Worm (Caenorhabditis elegans): Measurements from ENCODE around the gene riok-3.

ce11 chrIII:9793592-9794417 lies 11.0 kb downstream of the riok-3 start, which contains the start of the genes R10E11.9 and mcm-6:
- TF ChIP-seq unc-62 (GFP tag; optimal IDR thresholded peaks at IDR 0.05) (no peak), snpc-4 (tag; optimal IDR thresholded peaks at IDR 0.05) (no peak), lin-13 (GFP tag; optimal IDR thresholded peaks at IDR 0.05) (no peak), ztf-11 (tag; optimal IDR thresholded peaks at IDR 0.05) (no peak), nhr-77 (tag; optimal IDR thresholded peaks at IDR 0.05) (no peak), unc-55 (GFP tag; optimal IDR thresholded peaks at IDR 0.05) (no peak), nhr-12 (tag; optimal IDR thresholded peaks at IDR 0.05) (no peak), unc-39 (tag; optimal IDR thresholded peaks at IDR 0.05) (no peak), mab-5 (tag; optimal IDR thresholded peaks at IDR 0.05) (no peak), lin-39 (tag; optimal IDR thresholded peaks at IDR 0.05) (no peak)

Data from whole organism, L2 larva.